Worm (Caenorhabditis elegans) whole organism, midembryonic: ENCODE results near the gene srh-44.

Experiments used
- T22C8.4 ChIP-seq: fragments of 200-800 bp; sonication (Bioruptor generic); IDR thresholded peaks from 2 replicates; pipeline ENCODE4 v1.3.6; 2022; ENCODE audit warnings: missing genetic modification characterization, missing compliant biosample characterization
- cog-1 ChIP-seq: sonication (generic microtip); optimal IDR thresholded peaks from 2 replicates; lab custom pipeline; 2016; ENCODE audit warnings: missing genetic modification characterization, missing compliant biosample characterization
- flt-1 ChIP-seq: fragments of 200-800 bp; sonication (Bioruptor generic); IDR thresholded peaks from 2 replicates; pipeline ENCODE4 v1.3.6; 2022; ENCODE audit warnings: missing genetic modification characterization, missing compliant biosample characterization
- klf-2 ChIP-seq: fragments of 200-800 bp; sonication (Bioruptor generic); conservative IDR thresholded peaks from 2 replicates; pipeline ENCODE4 v1.3.6; 2022; ENCODE audit warnings: missing genetic modification reagents, missing genetic modification characterization, missing compliant biosample characterization
- med-1 ChIP-seq: sonication (generic microtip); optimal IDR thresholded peaks from 2 replicates; lab custom pipeline; 2017; ENCODE audit warnings: missing genetic modification characterization, mild to moderate bottlenecking, missing compliant biosample characterization, antibody characterized with exemption, missing genetic modification reagents; ENCODE audit not compliant: insufficient read depth
- ref-1 ChIP-seq: fragments of 200-800 bp; sonication (Bioruptor generic); conservative IDR thresholded peaks from 2 replicates; pipeline ENCODE4 v1.3.6; 2022; ENCODE audit warnings: missing genetic modification reagents, missing genetic modification characterization, missing compliant biosample characterization
- tab-1 ChIP-seq: fragments of 200-800 bp; sonication (Bioruptor generic); IDR thresholded peaks from 2 replicates; pipeline ENCODE4 v1.3.6; 2022; ENCODE audit warnings: missing genetic modification characterization, missing compliant biosample characterization
- ztf-23 ChIP-seq: fragments of 200-800 bp; sonication (Bioruptor generic); IDR thresholded peaks from 2 replicates; pipeline ENCODE4 v1.3.6; 2022; ENCODE audit warnings: missing genetic modification reagents, missing genetic modification characterization, missing compliant biosample characterization
- ztf-29 ChIP-seq: fragments of 200-800 bp; sonication (Bioruptor generic); IDR thresholded peaks from 2 replicates; pipeline ENCODE4 v1.3.6; 2022; ENCODE audit warnings: missing genetic modification reagents, missing genetic modification characterization, missing compliant biosample characterization

Gene srh-44

DNA sequence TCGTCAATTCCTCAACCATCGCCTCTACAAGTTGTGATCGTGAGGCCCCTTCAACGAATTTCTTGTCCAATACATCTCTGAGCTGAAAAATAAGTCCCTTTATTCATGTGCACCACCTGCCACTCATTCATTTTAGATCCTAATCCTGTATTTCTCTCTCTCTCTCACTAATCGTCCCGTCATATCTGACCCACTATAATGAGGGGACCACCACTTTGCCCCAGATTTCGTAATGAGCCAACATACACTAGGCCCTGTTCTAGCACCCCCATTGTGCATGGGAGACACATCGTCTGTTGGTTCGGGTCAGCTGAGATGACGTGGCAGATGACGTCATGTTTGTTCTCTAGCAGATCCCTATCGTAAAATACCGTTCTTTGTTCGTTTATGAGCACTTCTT lies 20.6 kb downstream of the srh-44 start:
- TF ChIP-seq klf-2 (GFP tag; lab: Robert Waterston, UW), result no peak
- TF ChIP-seq tab-1 (GFP tag; lab: Robert Waterston, UW), result no peak
- no peak for TF ChIP-seq ztf-23 (GFP tag; lab: Robert Waterston, UW)
- TF ChIP-seq flt-1 (GFP tag; lab: Robert Waterston, UW), result peak; percentile 71

DNA sequence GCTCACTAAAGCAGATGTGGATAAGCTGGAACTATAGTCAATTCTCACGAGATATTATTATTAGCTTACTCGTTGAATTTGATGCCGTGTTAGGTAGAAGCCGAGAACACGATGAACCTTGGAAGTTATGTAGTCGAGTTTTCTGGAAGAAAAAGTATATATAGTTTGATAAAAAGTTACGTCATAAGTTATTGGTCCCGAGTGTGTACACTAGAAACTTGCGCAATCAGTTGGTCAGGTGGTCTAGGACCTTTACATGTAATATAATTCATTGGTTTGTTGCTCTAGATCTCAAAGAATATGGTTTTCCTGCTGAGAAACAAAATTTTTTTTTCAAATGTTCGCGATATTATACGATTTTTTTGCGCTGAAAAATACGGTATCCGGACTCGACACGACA lies 21.0 kb downstream of the srh-44 start:
- no peak for TF ChIP-seq ztf-23 (GFP tag; lab: Robert Waterston, UW)
- TF ChIP-seq cog-1, result no peak
- no peak for TF ChIP-seq tab-1 (GFP tag; lab: Robert Waterston, UW)
- no peak for TF ChIP-seq med-1 (GFP tag; lab: Kevin White, UChicago)
- no peak for TF ChIP-seq klf-2 (GFP tag; lab: Robert Waterston, UW)
- TF ChIP-seq flt-1 (GFP tag; lab: Robert Waterston, UW), result no peak
- no peak for TF ChIP-seq ref-1 (GFP tag; lab: Robert Waterston, UW)
- TF ChIP-seq T22C8.4, result no peak
- TF ChIP-seq ztf-29, result no peak

DNA sequence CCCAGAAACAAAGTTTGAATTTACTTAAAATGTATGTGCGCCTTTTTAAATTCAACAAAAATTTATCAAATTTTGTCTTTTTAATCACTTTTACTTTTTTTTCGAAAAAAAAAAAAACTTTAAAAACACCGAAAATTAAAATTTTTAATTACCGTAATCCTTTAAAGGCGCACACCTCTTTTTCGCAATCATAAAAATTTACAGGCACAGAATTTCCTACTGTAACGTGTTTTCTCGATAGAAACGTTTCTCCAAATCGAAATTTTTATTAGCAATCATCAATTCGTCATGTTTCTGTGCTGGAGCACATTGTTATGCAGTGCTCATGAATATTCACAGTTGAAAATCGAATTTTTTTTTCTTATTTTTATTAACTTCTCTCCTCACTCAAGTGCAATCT lies 21.6 kb downstream of the srh-44 start:
- TF ChIP-seq klf-2 (GFP tag; lab: Robert Waterston, UW) (no peak), ztf-23 (GFP tag; lab: Robert Waterston, UW) (no peak), flt-1 (GFP tag; lab: Robert Waterston, UW) (no peak), tab-1 (GFP tag; lab: Robert Waterston, UW) (no peak), cog-1 (no peak), ztf-29 (no peak), ref-1 (GFP tag; lab: Robert Waterston, UW) (no peak), T22C8.4 (no peak), med-1 (GFP tag; lab: Kevin White, UChicago) (no peak)

DNA sequence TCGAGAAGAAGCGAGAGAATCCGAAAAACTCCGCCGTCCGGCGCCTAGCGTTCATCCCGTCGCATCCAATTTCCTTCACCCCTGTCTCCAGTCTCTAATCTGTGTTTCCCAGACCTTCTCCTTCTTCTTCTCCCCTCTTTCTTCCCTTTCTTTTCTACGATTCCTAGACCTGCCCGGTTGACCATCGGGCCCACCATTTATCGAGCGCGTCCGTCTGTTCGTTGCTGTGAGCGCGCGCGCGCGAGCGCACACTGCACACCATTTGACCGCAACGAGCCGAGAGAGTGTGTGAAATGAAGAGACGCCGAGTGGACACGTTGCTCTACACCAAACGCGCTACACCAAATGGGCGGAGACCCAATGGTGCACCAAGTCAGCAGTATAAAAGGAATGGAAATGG lies 22.2 kb downstream of the srh-44 start:
- no peak for TF ChIP-seq tab-1 (GFP tag; lab: Robert Waterston, UW)
- no peak for TF ChIP-seq ref-1 (GFP tag; lab: Robert Waterston, UW)
- no peak for TF ChIP-seq cog-1
- TF ChIP-seq ztf-23 (GFP tag; lab: Robert Waterston, UW), result 0 out of 2 replicates have a peak, but pooled peaks have one; percentile 18
- TF ChIP-seq med-1 (GFP tag; lab: Kevin White, UChicago), result no peak

DNA sequence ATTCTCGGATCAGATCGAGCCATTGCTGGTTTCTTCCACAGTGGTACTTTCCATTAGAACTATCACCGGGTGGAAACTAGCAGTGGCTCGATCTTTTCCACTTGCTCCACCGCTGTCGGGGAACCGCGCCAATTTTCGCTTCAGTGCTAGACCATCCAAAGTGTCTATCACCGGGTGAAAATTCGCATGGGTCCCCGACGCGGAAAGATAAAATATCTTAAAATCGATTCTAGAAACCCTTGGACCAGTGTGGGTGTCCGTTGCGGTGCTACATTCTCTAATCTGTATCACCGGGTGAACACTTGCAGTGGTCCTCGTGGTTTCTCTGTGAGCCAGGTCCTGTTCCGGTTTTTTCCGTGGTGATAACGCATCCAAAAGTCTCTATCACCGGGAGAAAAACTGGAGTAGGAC lies 22.7 kb downstream of the srh-44 start:
- no peak for TF ChIP-seq med-1 (GFP tag; lab: Kevin White, UChicago)
- peak; percentile 76 for TF ChIP-seq flt-1 (GFP tag; lab: Robert Waterston, UW)
- TF ChIP-seq T22C8.4, result peak; percentile 45; the same call in 1 of the 2 replicates

DNA sequence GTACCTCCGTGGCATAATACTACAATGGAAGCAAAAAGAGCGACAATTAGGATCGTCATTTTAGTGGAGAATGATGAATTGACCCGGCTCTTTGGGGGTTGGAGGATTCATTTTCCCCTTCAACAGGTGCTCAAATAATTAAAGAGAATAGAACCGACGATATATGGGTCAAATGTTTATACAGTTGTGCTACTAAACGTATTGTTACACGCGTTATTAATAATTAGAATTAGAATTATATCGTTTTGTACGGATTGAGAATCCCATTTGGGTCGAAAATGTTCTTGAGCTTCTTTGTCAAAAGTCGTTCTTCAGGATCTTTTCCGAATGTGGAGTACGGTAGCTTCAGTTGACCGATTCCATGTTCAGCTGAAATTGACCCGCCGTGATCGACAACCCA lies 23.9 kb downstream of the srh-44 start, which contains the start of gene Y62F5A.9:
Gene Y62F5A.9 (minus strand): TSS at position 101 of the 400 bp plus-strand sequence.
- TF ChIP-seq cog-1, result no peak
- no peak for TF ChIP-seq tab-1 (GFP tag; lab: Robert Waterston, UW)
- no peak for TF ChIP-seq T22C8.4

DNA sequence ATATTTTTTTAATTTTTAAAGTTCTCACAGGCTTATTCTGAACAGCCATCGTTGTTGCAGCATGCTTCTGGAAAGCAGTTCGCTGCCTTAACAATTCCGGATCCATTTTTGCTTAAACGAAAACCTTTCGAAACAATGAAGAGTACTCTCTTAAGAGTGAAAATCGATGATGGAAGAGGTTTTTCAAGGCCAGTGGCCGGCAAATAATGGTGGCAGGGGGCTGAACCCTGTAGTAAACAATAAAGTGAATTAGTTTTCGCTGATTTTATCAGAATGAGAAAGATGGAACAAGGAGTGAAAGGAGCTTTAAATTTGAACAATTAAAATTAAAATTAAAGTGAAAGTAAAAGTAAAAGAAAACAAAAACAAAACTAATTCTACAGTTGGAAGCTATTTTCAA lies 27.5 kb downstream of the srh-44 start, which contains the start of gene gtf-2E2:
Gene gtf-2E2 (minus strand): TSS at position 111 of the 400 bp plus-strand sequence.
- TF ChIP-seq ztf-23 (GFP tag; lab: Robert Waterston, UW) (no peak), cog-1 (no peak), T22C8.4 (peak; percentile 62), med-1 (GFP tag; lab: Kevin White, UChicago) (no peak), ref-1 (GFP tag; lab: Robert Waterston, UW) (no peak), tab-1 (GFP tag; lab: Robert Waterston, UW) (no peak), flt-1 (GFP tag; lab: Robert Waterston, UW) (no peak), ztf-29 (no peak)

DNA sequence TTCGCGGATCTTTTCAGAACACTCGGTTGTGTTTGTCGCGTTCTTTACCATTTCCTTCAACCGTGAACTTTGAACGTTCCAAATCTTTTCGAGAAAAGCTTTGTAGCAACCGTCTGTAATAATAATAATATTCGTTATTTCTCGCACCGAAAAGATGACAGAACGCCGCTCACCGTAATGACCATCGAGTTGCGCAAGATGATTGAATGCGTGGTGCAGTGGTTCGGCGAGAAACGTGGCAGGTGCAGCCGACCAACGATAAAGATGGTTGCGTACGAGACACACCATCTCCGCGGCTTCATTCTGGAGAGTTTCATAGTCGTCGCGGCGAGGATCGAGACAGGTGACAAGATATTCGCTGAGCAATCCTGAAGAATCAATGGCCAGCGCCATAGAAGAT lies 28.1 kb downstream of the srh-44 start:
- TF ChIP-seq cog-1, result no peak
- TF ChIP-seq ztf-23 (GFP tag; lab: Robert Waterston, UW), result no peak
- no peak for TF ChIP-seq ref-1 (GFP tag; lab: Robert Waterston, UW)
- no peak for TF ChIP-seq ztf-29

DNA sequence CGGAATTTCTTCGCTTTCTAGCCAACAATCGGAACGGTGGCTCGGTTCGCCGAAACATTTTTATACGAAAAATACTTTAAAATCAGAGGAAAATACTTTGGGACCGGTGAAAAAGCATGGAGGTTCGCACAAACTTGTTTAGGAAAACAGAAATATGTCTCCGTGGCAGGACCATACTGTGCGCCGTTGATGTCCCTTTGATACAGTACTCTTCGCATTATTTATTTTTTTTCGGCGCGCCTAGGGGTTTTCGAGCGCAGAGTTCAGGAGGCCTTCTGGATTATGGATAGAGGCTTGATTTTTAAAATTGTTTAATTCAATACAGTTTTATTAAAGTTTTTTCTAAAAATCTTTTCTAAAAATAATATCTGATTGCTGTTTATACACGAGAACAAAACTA lies 29.8 kb downstream of the srh-44 start, which contains the start of gene F54D5.9:
Gene F54D5.9 (minus strand): TSS at position 115 of the 400 bp plus-strand sequence.
- TF ChIP-seq tab-1 (GFP tag; lab: Robert Waterston, UW) (no peak), ztf-23 (GFP tag; lab: Robert Waterston, UW) (no peak), T22C8.4 (no peak), klf-2 (GFP tag; lab: Robert Waterston, UW) (no peak), cog-1 (no peak), ref-1 (GFP tag; lab: Robert Waterston, UW) (no peak), ztf-29 (no peak), flt-1 (GFP tag; lab: Robert Waterston, UW) (no peak), med-1 (GFP tag; lab: Kevin White, UChicago) (no peak)

DNA sequence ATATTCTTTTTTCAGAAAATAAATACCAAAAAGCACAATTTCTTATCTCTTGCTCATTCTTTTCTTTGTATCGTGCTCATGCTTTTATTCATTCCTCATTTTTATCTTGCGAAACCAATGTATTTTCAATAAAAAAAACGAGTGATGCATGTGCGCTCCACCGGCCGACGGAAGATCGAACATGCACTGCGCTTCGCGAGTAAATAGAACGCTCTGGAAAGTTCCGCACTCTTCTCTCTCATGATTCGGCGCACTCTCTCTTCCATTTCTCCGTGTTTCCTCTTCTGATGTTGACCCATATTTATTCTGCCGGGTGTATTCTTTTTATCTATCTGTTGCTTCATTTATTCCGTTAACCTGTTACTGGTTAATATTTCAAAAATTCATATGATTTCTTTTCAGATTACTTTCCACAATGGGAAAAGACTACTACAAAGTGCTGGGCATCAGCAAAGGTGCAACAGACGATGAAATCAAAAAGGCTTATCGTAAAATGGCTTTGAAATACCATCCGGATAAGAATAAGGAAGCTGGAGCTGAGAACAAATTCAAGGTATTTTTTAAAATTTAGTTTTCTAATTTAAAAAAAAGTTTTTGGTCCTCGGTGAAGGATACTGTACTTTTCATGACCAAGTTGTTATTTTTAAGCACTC lies 30.6 kb downstream of the srh-44 start, which contains the start of gene dnj-13:
Gene dnj-13 (plus strand): TSS at position 403 of the 653 bp plus-strand sequence.
- peak; percentile 87 for TF ChIP-seq flt-1 (GFP tag; lab: Robert Waterston, UW)
- no peak for TF ChIP-seq klf-2 (GFP tag; lab: Robert Waterston, UW)
- TF ChIP-seq ztf-23 (GFP tag; lab: Robert Waterston, UW), result peak; percentile 76
- peak; percentile 88 for TF ChIP-seq cog-1
- peak; percentile 49; the same call in 1 of the 2 replicates for TF ChIP-seq T22C8.4
- TF ChIP-seq med-1 (GFP tag; lab: Kevin White, UChicago), result no peak
- TF ChIP-seq ztf-29, result no peak
- no peak for TF ChIP-seq ref-1 (GFP tag; lab: Robert Waterston, UW)
- peak; percentile 49; the same call in 1 of the 2 replicates for TF ChIP-seq tab-1 (GFP tag; lab: Robert Waterston, UW)
